Fruit fly (Drosophila melanogaster) whole organism: ENCODE measurements around the gene CG7304.
A peak's percentile ranks its signal among the peaks of the same experiment; 100 is the strongest.

Experiments
- Dll ChIP-seq: fragments of >200 bp; optimal IDR thresholded peaks from 2 replicates; lab custom pipeline; 2017
- usp ChIP-seq: fragments of >200 bp; optimal IDR thresholded peaks from 2 replicates; lab custom pipeline; 2017; ENCODE audit warnings: missing biosample characterization, missing genetic modification characterization, mixed read lengths

CG7304 gene

DNA sequence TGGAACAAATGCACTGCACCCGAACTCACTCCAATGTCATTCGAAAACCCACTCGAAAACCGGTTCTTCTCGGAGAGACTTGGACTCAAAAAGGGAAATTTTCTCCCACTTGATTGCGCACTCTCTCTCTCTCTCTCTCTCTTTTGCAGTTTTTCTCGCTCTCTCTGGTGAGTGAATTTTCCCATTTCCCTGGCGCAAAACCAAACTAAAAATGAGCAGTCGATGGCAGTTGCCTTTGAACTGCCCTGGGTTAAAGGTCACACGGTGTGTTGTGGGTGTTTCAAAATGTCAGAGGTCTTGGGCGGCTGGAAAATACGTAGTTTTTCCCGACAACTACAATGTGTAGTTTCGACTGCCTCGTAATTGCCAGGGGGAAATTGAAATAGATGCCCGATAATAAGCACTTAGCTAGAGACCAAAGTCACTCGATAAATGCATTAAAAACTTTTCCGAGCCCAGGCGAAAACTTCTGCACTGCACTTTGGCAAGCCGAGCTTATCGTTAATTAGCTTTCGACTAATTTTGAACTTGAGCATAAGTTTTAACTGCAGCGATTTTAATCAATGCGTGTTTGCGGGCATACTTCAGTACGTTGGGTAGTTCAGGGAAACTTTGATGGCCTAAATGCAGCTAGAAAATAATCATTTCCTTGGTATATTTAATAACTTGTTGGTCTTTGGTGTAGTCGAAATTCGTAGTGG, 49.9 kb downstream of the CG7304 start:
- TF ChIP-seq Dll (lab: Kevin White, UChicago) (peak; percentile 58), usp (GFP tag; lab: Kevin White, UChicago) (no peak)
